Fruit fly (Drosophila melanogaster): ENCODE measurements around the gene CG12115.

dm6 chrX:9214576-9214975 lies 24.2 kb upstream of the CG12115 start, which contains the start of gene Obp8a:
- TF ChIP-seq psq (optimal IDR thresholded peaks at IDR 0.05) (no peak), usp (GFP tag; optimal IDR thresholded peaks at IDR 0.05) (no peak), EcR (GFP tag; optimal IDR thresholded peaks at IDR 0.05) (no peak)

Data from whole organism.